Fruit fly (Drosophila melanogaster) whole organism, adult: ENCODE data around the gene r-cup.
A peak's percentile ranks its signal among the peaks of the same experiment; 100 is the strongest.

ENCODE experiments used
- CG11617 ChIP-seq: fragments of 200-800 bp; sonication (Bioruptor generic); optimal IDR thresholded peaks from 2 replicates; lab custom pipeline; 2017; ENCODE audit warnings: mild to moderate bottlenecking, missing biosample characterization, missing genetic modification reagents, missing genetic modification characterization
- CG12768 ChIP-seq: fragments of 200-800 bp; sonication (Bioruptor generic); optimal IDR thresholded peaks from 2 replicates; lab custom pipeline; 2017; ENCODE audit warnings: missing biosample characterization, missing genetic modification characterization, mild to moderate bottlenecking, moderate library complexity, missing genetic modification reagents
- CG14711 ChIP-seq: fragments of 200-800 bp; sonication (Bioruptor generic); optimal IDR thresholded peaks from 2 replicates; lab custom pipeline; 2018; ENCODE audit warnings: missing biosample characterization, mild to moderate bottlenecking, missing genetic modification characterization, moderate library complexity
- CG1620 ChIP-seq: fragments of 200-800 bp; sonication (Bioruptor generic); optimal IDR thresholded peaks from 2 replicates; lab custom pipeline; 2016; ENCODE audit warnings: missing biosample characterization, missing genetic modification characterization
- CG33017 ChIP-seq: fragments of 200-800 bp; sonication (Bioruptor generic); optimal IDR thresholded peaks from 2 replicates; lab custom pipeline; 2018; ENCODE audit warnings: missing biosample characterization, mild to moderate bottlenecking, missing genetic modification characterization, moderate library complexity
- CG5204 ChIP-seq: fragments of 200-800 bp; sonication (Bioruptor generic); optimal IDR thresholded peaks from 2 replicates; lab custom pipeline; 2016; ENCODE audit warnings: missing biosample characterization, missing genetic modification characterization
- CG7045 ChIP-seq: fragments of 200-800 bp; sonication (Bioruptor generic); optimal IDR thresholded peaks from 2 replicates; lab custom pipeline; 2017; ENCODE audit warnings: missing biosample characterization, mild to moderate bottlenecking, missing genetic modification characterization
- CG7101 ChIP-seq: fragments of 200-800 bp; sonication (Bioruptor generic); optimal IDR thresholded peaks from 2 replicates; lab custom pipeline; 2018; ENCODE audit warnings: missing biosample characterization, mild to moderate bottlenecking, missing genetic modification characterization, moderate library complexity
- Clk ChIP-seq: fragments of 200-800 bp; sonication (Bioruptor generic); optimal IDR thresholded peaks from 2 replicates; lab custom pipeline; 2017; ENCODE audit warnings: missing biosample characterization, missing genetic modification characterization
- Crg-1 ChIP-seq: fragments of 200-800 bp; sonication (Bioruptor generic); optimal IDR thresholded peaks from 2 replicates; lab custom pipeline; 2016; ENCODE audit warnings: missing biosample characterization, missing genetic modification characterization
- Hr96 ChIP-seq: fragments of 200-800 bp; sonication (Bioruptor generic); optimal IDR thresholded peaks from 2 replicates; lab custom pipeline; 2016; ENCODE audit warnings: missing biosample characterization, missing genetic modification characterization
- Mnt ChIP-seq: fragments of 200-800 bp; sonication (Bioruptor generic); optimal IDR thresholded peaks from 2 replicates; lab custom pipeline; 2016; ENCODE audit warnings: missing biosample characterization, mild to moderate bottlenecking, missing genetic modification characterization
- bab1 ChIP-seq: fragments of 200-800 bp; sonication (Bioruptor generic); optimal IDR thresholded peaks from 3 replicates; lab custom pipeline; 2019; ENCODE audit warnings: missing biosample characterization, mild to moderate bottlenecking, missing genetic modification characterization, moderate library complexity
- cic ChIP-seq: fragments of 200-800 bp; sonication (Bioruptor generic); optimal IDR thresholded peaks from 2 replicates; lab custom pipeline; 2017; ENCODE audit warnings: missing biosample characterization, mild to moderate bottlenecking, missing genetic modification characterization, moderate library complexity
- cnc ChIP-seq, 2 experiments: fragments of >200 bp; optimal IDR thresholded peaks; 2 replicates each; lab custom pipeline; 2017
- kay ChIP-seq: fragments of 200-800 bp; sonication (Bioruptor generic); peaks from one replicate; lab custom pipeline; 2016; ENCODE audit warnings: missing biosample characterization, missing genetic modification characterization, borderline replicate concordance
- ovo ChIP-seq: fragments of 200-800 bp; sonication (Bioruptor generic); optimal IDR thresholded peaks from 2 replicates; lab custom pipeline; 2016; ENCODE audit warnings: missing biosample characterization, missing genetic modification characterization
- pad ChIP-seq: fragments of 200-800 bp; sonication (Bioruptor generic); optimal IDR thresholded peaks from 3 replicates; lab custom pipeline; 2017; ENCODE audit warnings: missing biosample characterization, missing genetic modification characterization, mild to moderate bottlenecking, moderate library complexity, missing genetic modification reagents
- tj ChIP-seq: fragments of 200-800 bp; sonication (Bioruptor generic); optimal IDR thresholded peaks from 3 replicates; lab custom pipeline; 2017; ENCODE audit warnings: missing biosample characterization, mild to moderate bottlenecking, missing genetic modification characterization, moderate library complexity
- toe ChIP-seq: fragments of 200-800 bp; sonication (Bioruptor generic); optimal IDR thresholded peaks from 2 replicates; lab custom pipeline; 2016; ENCODE audit warnings: missing biosample characterization, missing genetic modification characterization

Gene r-cup

dm6 chrX:21025788-21026187, at the start of gene r-cup:
Gene r-cup, minus strand, starts transcription at chrX:21025888.
- no peak for TF ChIP-seq CG7045 (GFP tag; lab: Kevin White, UChicago)
- no peak for TF ChIP-seq Mnt (GFP tag; lab: Kevin White, UChicago)
- no peak for TF ChIP-seq CG5204 (GFP tag; lab: Kevin White, UChicago)
- no peak for TF ChIP-seq cic (GFP tag; lab: Kevin White, UChicago)
- TF ChIP-seq Crg-1 (GFP tag; lab: Kevin White, UChicago) = no peak
- TF ChIP-seq CG12768 = no peak

DNA sequence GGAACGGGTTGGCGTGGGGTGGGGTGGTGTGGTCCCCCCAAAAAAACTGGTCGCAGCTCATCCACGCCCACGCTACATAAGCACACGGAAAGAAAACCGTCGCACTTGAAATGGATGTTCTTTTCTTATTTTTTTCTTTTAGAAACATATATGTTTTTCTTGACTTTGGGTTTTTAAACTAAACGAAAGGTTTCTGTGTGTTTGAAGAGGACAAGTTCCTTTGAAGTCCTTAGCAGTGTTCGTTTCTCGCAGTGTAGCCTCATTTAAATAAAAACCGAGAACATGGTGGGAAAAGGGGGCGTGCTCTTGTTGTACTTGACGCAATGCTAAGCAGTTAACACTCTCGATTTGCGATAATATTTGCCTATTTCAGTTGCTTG, 48.6 kb upstream of the r-cup start:
- peak; percentile 31 for TF ChIP-seq CG1620 (GFP tag; lab: Kevin White, UChicago)
- TF ChIP-seq Hr96 (GFP tag; lab: Kevin White, UChicago) = no peak
- peak; percentile 57 for TF ChIP-seq bab1 (GFP tag; lab: Kevin White, UChicago)
- TF ChIP-seq tj = no peak
- peak; percentile 14 for TF ChIP-seq CG14711 (tag; lab: Kevin White, UChicago)
- no peak for TF ChIP-seq cnc (optimal IDR thresholded peaks at IDR 0.05; lab: Kevin White, UChicago)

dm6 chrX:21073641-21074328, 48.1 kb upstream of the r-cup start:
- no peak for TF ChIP-seq CG33017
- TF ChIP-seq Hr96 (GFP tag; lab: Kevin White, UChicago) = no peak
- TF ChIP-seq cic (GFP tag; lab: Kevin White, UChicago) = no peak
- TF ChIP-seq cnc (optimal IDR thresholded peaks at IDR 0.05; lab: Kevin White, UChicago) = no peak
- peak; percentile 98 for TF ChIP-seq tj

- TF ChIP-seq CG11617 (GFP tag; lab: Kevin White, UChicago) (no peak), CG14711 (tag; lab: Kevin White, UChicago) (peak; percentile 17), Crg-1 (GFP tag; lab: Kevin White, UChicago) (no peak), CG7045 (GFP tag; lab: Kevin White, UChicago) (peak; percentile 6), Clk (GFP tag; lab: Kevin White, UChicago) (no peak)
These were observed 47.3 kb upstream of the r-cup start for dm6 chrX:21072953-21073352.

dm6 chrX:21071693-21072357, 46.1 kb upstream of the r-cup start:
- TF ChIP-seq pad (GFP tag; lab: Kevin White, UChicago) = peak; percentile 38
- TF ChIP-seq CG5204 (GFP tag; lab: Kevin White, UChicago) = no peak
- TF ChIP-seq Mnt (GFP tag; lab: Kevin White, UChicago) = peak; percentile 9
- no peak for TF ChIP-seq kay
- TF ChIP-seq tj = peak; percentile 18
- no peak for TF ChIP-seq CG7101 (tag; lab: Kevin White, UChicago)
- peak; percentile 20 for TF ChIP-seq cic (GFP tag; lab: Kevin White, UChicago)
- TF ChIP-seq CG33017 = no peak
- TF ChIP-seq bab1 (GFP tag; lab: Kevin White, UChicago) = no peak
- TF ChIP-seq Clk (GFP tag; lab: Kevin White, UChicago) = no peak
- TF ChIP-seq Hr96 (GFP tag; lab: Kevin White, UChicago) = no peak
- no peak for TF ChIP-seq CG12768
- TF ChIP-seq toe = no peak
- peak; percentile 83 for TF ChIP-seq ovo (GFP tag; lab: Kevin White, UChicago)
- no peak for TF ChIP-seq CG11617 (GFP tag; lab: Kevin White, UChicago)
- no peak for TF ChIP-seq cnc (optimal IDR thresholded peaks at IDR 0.05; lab: Kevin White, UChicago)
- TF ChIP-seq Crg-1 (GFP tag; lab: Kevin White, UChicago) = no peak
- no peak for TF ChIP-seq CG14711 (tag; lab: Kevin White, UChicago)
- TF ChIP-seq CG1620 (GFP tag; lab: Kevin White, UChicago) = no peak
- no peak for TF ChIP-seq CG7045 (GFP tag; lab: Kevin White, UChicago)

dm6 chrX:21067908-21068307, 42.2 kb upstream of the r-cup start:
- TF ChIP-seq kay = no peak
- TF ChIP-seq pad (GFP tag; lab: Kevin White, UChicago) = peak; percentile 5

DNA sequence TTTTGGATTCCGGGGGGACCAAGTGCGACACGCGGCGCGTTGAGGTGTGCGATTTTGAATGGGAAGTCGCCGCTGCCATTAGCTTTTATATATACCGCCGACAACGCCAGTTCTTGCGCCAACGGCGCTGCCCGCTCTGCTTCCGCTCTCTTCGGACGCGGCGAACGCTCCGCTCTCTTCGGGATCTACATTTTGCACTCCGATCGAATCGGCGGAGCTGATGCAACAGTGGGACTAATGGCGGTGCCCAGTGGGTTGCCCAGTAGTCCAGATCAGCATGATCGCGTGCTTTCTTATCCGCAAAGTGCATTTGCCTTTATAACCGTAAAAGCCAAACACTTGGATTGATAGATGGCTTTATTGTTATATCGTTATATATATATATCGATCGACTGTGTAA, 41.8 kb upstream of the r-cup start, which contains the start of gene CG32512:
Gene CG32512 (minus strand): TSS at position 67 of the 400 bp plus-strand sequence.
- TF ChIP-seq kay = peak; percentile 17
- peak; percentile 18 for TF ChIP-seq Hr96 (GFP tag; lab: Kevin White, UChicago)
- TF ChIP-seq bab1 (GFP tag; lab: Kevin White, UChicago) = no peak
- no peak for TF ChIP-seq CG33017
- no peak for TF ChIP-seq Crg-1 (GFP tag; lab: Kevin White, UChicago)
- TF ChIP-seq pad (GFP tag; lab: Kevin White, UChicago) = no peak
- TF ChIP-seq tj = no peak
- TF ChIP-seq CG12768 = no peak
